Fruit fly (Drosophila melanogaster): ENCODE data around the gene lectin-37Db.

dm6 chr2L:19463405-19463804, 44.5 kb downstream of the lectin-37Db start:
- TF ChIP-seq EcR (GFP tag; optimal IDR thresholded peaks at IDR 0.05), result no peak
- peak; percentile 8 for TF ChIP-seq CG8301 (tag; optimal IDR thresholded peaks at IDR 0.05)
- TF ChIP-seq CG32121 (GFP tag; IDR thresholded peaks at IDR 0.05), result no peak
- no peak for TF ChIP-seq CG15710 (tag; optimal IDR thresholded peaks at IDR 0.05)
- TF ChIP-seq CG10348 (GFP tag; IDR thresholded peaks at IDR 0.05), result no peak
- no peak for TF ChIP-seq fd96Ca (GFP tag; IDR thresholded peaks at IDR 0.05)
- TF ChIP-seq Snoo (tag; optimal IDR thresholded peaks at IDR 0.05), result no peak
- TF ChIP-seq CG12605 (GFP tag; IDR thresholded peaks at IDR 0.05), result 0 out of 2 replicates have a peak, but pooled peaks have one; percentile 7
- TF ChIP-seq CG14655 (GFP tag; optimal IDR thresholded peaks at IDR 0.05), result peak; percentile 70
- no peak for TF ChIP-seq Ets98B (GFP tag; IDR thresholded peaks at IDR 0.05)
